Fruit fly (Drosophila melanogaster) whole organism, prepupa: ENCODE data around the gene CG6908.
A peak's percentile ranks its signal among the peaks of the same experiment; 100 is the strongest.

Experiments used
- Blimp-1 ChIP-seq: fragments of 200-800 bp; sonication (Bioruptor generic); optimal IDR thresholded peaks from 3 replicates; lab custom pipeline; 2017; ENCODE audit warnings: missing biosample characterization, missing genetic modification characterization, mild to moderate bottlenecking, moderate library complexity, missing genetic modification reagents
- CG10669 ChIP-seq: fragments of 200-800 bp; sonication (Bioruptor generic); optimal IDR thresholded peaks from 3 replicates; lab custom pipeline; 2018; ENCODE audit warnings: missing biosample characterization, mild to moderate bottlenecking, missing genetic modification characterization, moderate library complexity
- CG11294 ChIP-seq: fragments of 200-800 bp; sonication (Bioruptor generic); IDR thresholded peaks from 2 replicates; pipeline ENCODE4 v1.3.6; 2022; ENCODE audit warnings: missing biosample characterization, missing genetic modification characterization
- CG11762 ChIP-seq: fragments of 200-800 bp; sonication (Bioruptor generic); optimal IDR thresholded peaks from 3 replicates; lab custom pipeline; 2016; ENCODE audit warnings: missing biosample characterization, missing genetic modification characterization; ENCODE audit not compliant: insufficient read depth
- CG11902 ChIP-seq: fragments of 200-800 bp; sonication (Bioruptor generic); optimal IDR thresholded peaks from 3 replicates; lab custom pipeline; 2016; ENCODE audit warnings: missing biosample characterization, missing genetic modification characterization
- CG15336 ChIP-seq: fragments of 200-800 bp; sonication (Bioruptor generic); IDR thresholded peaks from 2 replicates; pipeline ENCODE4 v1.3.6; 2022; ENCODE audit warnings: missing biosample characterization, missing genetic modification characterization
- CG16779 ChIP-seq: fragments of 200-800 bp; sonication (Bioruptor generic); optimal IDR thresholded peaks from 3 replicates; lab custom pipeline; 2017; ENCODE audit warnings: missing biosample characterization, mild to moderate bottlenecking, missing genetic modification characterization
- CG32006 ChIP-seq: fragments of 200-800 bp; sonication (Bioruptor generic); optimal IDR thresholded peaks from 3 replicates; lab custom pipeline; 2017; ENCODE audit warnings: missing biosample characterization, mild to moderate bottlenecking, missing genetic modification characterization
- CG34406 ChIP-seq: fragments of 200-800 bp; sonication (Bioruptor generic); optimal IDR thresholded peaks from 3 replicates; lab custom pipeline; 2016; ENCODE audit warnings: missing biosample characterization, missing genetic modification characterization
- CG3919 ChIP-seq: fragments of 200-800 bp; sonication (Bioruptor generic); optimal IDR thresholded peaks from 3 replicates; lab custom pipeline; 2016; ENCODE audit warnings: missing biosample characterization, missing genetic modification characterization
- CG6163 ChIP-seq: fragments of 200-800 bp; sonication (Bioruptor generic); IDR thresholded peaks from 3 replicates; pipeline ENCODE4 v1.3.6; 2022; ENCODE audit warnings: missing biosample characterization, missing genetic modification characterization
- CG6276 ChIP-seq: fragments of 200-800 bp; sonication (Bioruptor generic); optimal IDR thresholded peaks from 2 replicates; lab custom pipeline; 2017; ENCODE audit warnings: missing biosample characterization, mild to moderate bottlenecking, missing genetic modification characterization
- CG6792 ChIP-seq: fragments of 200-800 bp; sonication (Bioruptor generic); optimal IDR thresholded peaks from 3 replicates; lab custom pipeline; 2016; ENCODE audit warnings: missing biosample characterization, missing genetic modification characterization
- CG6808 ChIP-seq: fragments of 200-800 bp; sonication (Bioruptor generic); optimal IDR thresholded peaks from 3 replicates; lab custom pipeline; 2017; ENCODE audit warnings: missing biosample characterization, missing genetic modification characterization, mild to moderate bottlenecking, moderate library complexity, missing genetic modification reagents
- CG6854 ChIP-seq: fragments of 200-800 bp; sonication (Bioruptor generic); optimal IDR thresholded peaks from 2 replicates; lab custom pipeline; 2017; ENCODE audit warnings: missing biosample characterization, mild to moderate bottlenecking, missing genetic modification characterization
- CG8119 ChIP-seq: fragments of 200-800 bp; sonication (Bioruptor generic); IDR thresholded peaks from 3 replicates; pipeline ENCODE4 v1.3.6; 2022; ENCODE audit warnings: missing biosample characterization, missing genetic modification characterization
- CG8319 ChIP-seq: fragments of 200-800 bp; sonication (Bioruptor generic); optimal IDR thresholded peaks from 3 replicates; lab custom pipeline; 2016; ENCODE audit warnings: missing biosample characterization, missing genetic modification characterization
- Eip75B ChIP-seq: fragments of 200-800 bp; sonication (Bioruptor generic); optimal IDR thresholded peaks from 3 replicates; lab custom pipeline; 2016; ENCODE audit warnings: missing biosample characterization, missing genetic modification characterization
- Eip78C ChIP-seq: fragments of 200-800 bp; sonication (Bioruptor generic); peaks from one replicate; lab custom pipeline; 2016; ENCODE audit warnings: missing biosample characterization, missing genetic modification characterization
- Eip93F ChIP-seq: fragments of 200-800 bp; sonication (Bioruptor generic); optimal IDR thresholded peaks from 2 replicates; lab custom pipeline; 2016; ENCODE audit warnings: missing biosample characterization, mild to moderate bottlenecking, missing genetic modification characterization
- Ets21C ChIP-seq: fragments of 200-800 bp; sonication (Bioruptor generic); optimal IDR thresholded peaks from 3 replicates; lab custom pipeline; 2016; ENCODE audit warnings: missing biosample characterization, missing genetic modification characterization
- Ets96B ChIP-seq: fragments of 200-800 bp; optimal IDR thresholded peaks from 2 replicates; lab custom pipeline; 2019; ENCODE audit warnings: missing biosample characterization, mild to moderate bottlenecking, missing genetic modification characterization, moderate library complexity
- Gug ChIP-seq: fragments of 200-800 bp; sonication (Bioruptor generic); IDR thresholded peaks from 2 replicates; pipeline ENCODE4 v1.3.6; 2022; ENCODE audit warnings: missing biosample characterization, missing genetic modification characterization
- Hr39 ChIP-seq: fragments of 200-800 bp; sonication (Bioruptor generic); optimal IDR thresholded peaks from 2 replicates; lab custom pipeline; 2016; ENCODE audit warnings: missing biosample characterization, missing genetic modification characterization
- Hr4 ChIP-seq: fragments of 200-800 bp; sonication (Bioruptor generic); optimal IDR thresholded peaks from 3 replicates; lab custom pipeline; 2016; ENCODE audit warnings: missing biosample characterization, missing genetic modification characterization
- Met ChIP-seq: fragments of 200-800 bp; sonication (Bioruptor generic); optimal IDR thresholded peaks from 3 replicates; lab custom pipeline; 2016; ENCODE audit warnings: missing biosample characterization, missing genetic modification characterization
- OdsH ChIP-seq: fragments of 200-800 bp; sonication (Bioruptor generic); optimal IDR thresholded peaks from 3 replicates; lab custom pipeline; 2016; ENCODE audit warnings: missing biosample characterization, missing genetic modification characterization
- Smox ChIP-seq: fragments of 200-800 bp; sonication (Bioruptor generic); optimal IDR thresholded peaks from 3 replicates; lab custom pipeline; 2016; ENCODE audit warnings: missing biosample characterization, missing genetic modification characterization
- Sox15 ChIP-seq: fragments of 200-800 bp; sonication (Bioruptor generic); optimal IDR thresholded peaks from 3 replicates; lab custom pipeline; 2016; ENCODE audit warnings: missing biosample characterization, missing genetic modification characterization
- acj6 ChIP-seq: fragments of 200-800 bp; sonication (Bioruptor generic); optimal IDR thresholded peaks from 3 replicates; lab custom pipeline; 2016; ENCODE audit warnings: missing biosample characterization, missing genetic modification characterization
- cyc ChIP-seq: fragments of 200-800 bp; sonication (Bioruptor generic); optimal IDR thresholded peaks from 3 replicates; lab custom pipeline; 2016; ENCODE audit warnings: missing biosample characterization, missing genetic modification characterization
- dac ChIP-seq: fragments of 200-800 bp; sonication (Bioruptor generic); optimal IDR thresholded peaks from 2 replicates; lab custom pipeline; 2017; ENCODE audit warnings: missing biosample characterization, mild to moderate bottlenecking, missing genetic modification characterization
- dsx ChIP-seq: fragments of 200-800 bp; optimal IDR thresholded peaks from 3 replicates; lab custom pipeline; 2019; ENCODE audit warnings: missing biosample characterization, mild to moderate bottlenecking, missing genetic modification characterization, moderate library complexity; ENCODE audit not compliant: poor library complexity, severe bottlenecking
- esn ChIP-seq: fragments of 200-800 bp; sonication (Bioruptor generic); optimal IDR thresholded peaks from 2 replicates; lab custom pipeline; 2016; ENCODE audit warnings: missing biosample characterization, mild to moderate bottlenecking, missing genetic modification characterization, moderate library complexity
- fd59A ChIP-seq: fragments of 200-800 bp; sonication (Bioruptor generic); optimal IDR thresholded peaks from 2 replicates; lab custom pipeline; 2017; ENCODE audit warnings: missing biosample characterization, mild to moderate bottlenecking, missing genetic modification characterization, missing genetic modification reagents
- fd85E ChIP-seq: fragments of 200-800 bp; sonication (Bioruptor generic); optimal IDR thresholded peaks from 3 replicates; lab custom pipeline; 2016; ENCODE audit warnings: missing biosample characterization, missing genetic modification characterization
- pdm3 ChIP-seq: fragments of 200-800 bp; sonication (Bioruptor generic); optimal IDR thresholded peaks from 3 replicates; lab custom pipeline; 2016; ENCODE audit warnings: missing biosample characterization, missing genetic modification characterization
- ss ChIP-seq, 2 experiments: fragments of 200-800 bp; sonication (Bioruptor generic); optimal IDR thresholded peaks; 2 replicates in 1 of 2; 3 replicates in 1 of 2; lab custom pipeline; 2017 to 2018; ENCODE audit warnings: mild to moderate bottlenecking in 2 of 2, missing biosample characterization in 2 of 2, missing genetic modification characterization in 2 of 2, moderate library complexity in 1 of 2

Gene CG6908

dm6 chr3R:11700314-11700713, 10.5 kb upstream of the CG6908 start, which contains the start of gene CG14718:
TSS of gene CG14718 (plus strand) at chr3R:11700614.
- TF ChIP-seq CG6792 (GFP tag; lab: Kevin White, UChicago) (no peak), CG6808 (no peak), dac (no peak), pdm3 (GFP tag; lab: Kevin White, UChicago) (no peak), OdsH (GFP tag; lab: Kevin White, UChicago) (no peak), fd59A (GFP tag; lab: Kevin White, UChicago) (no peak), Eip75B (GFP tag; lab: Kevin White, UChicago) (no peak), Met (no peak), esn (no peak), CG11762 (GFP tag; lab: Kevin White, UChicago) (no peak), Blimp-1 (GFP tag; lab: Kevin White, UChicago) (no peak), acj6 (GFP tag; lab: Kevin White, UChicago) (no peak), cyc (GFP tag; lab: Kevin White, UChicago) (no peak), ss (GFP tag; optimal IDR thresholded peaks at IDR 0.05; lab: Kevin White, UChicago) (no peak), CG10669 (GFP tag; lab: Kevin White, UChicago) (no peak), CG16779 (tag; lab: Kevin White, UChicago) (no peak), CG11902 (GFP tag; lab: Kevin White, UChicago) (no peak), Sox15 (no peak), Eip93F (GFP tag; lab: Kevin White, UChicago) (no peak)

DNA sequence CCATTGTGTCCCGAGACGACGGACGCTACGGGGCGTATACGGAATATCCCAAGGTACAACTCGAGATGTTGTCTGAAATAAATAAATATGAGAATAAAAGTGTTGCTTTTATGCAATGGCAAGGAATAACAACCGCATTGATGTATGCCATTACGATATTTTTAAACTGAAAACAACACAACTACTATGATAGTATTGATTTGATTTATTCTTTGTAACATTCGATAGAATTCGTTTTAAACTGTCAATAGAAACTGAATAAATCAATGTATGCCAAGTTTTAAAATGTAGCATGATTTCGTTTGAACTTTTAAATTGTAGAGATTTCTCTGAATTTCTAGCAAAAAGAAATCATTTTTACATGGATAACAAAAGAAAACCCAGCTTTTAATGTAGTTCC, 6.4 kb upstream of the CG6908 start, which contains the start of gene CG14717:
Gene CG14717, plus strand, starts transcription at position 301 of the 400 bp plus-strand sequence.
- TF ChIP-seq CG6792 (GFP tag; lab: Kevin White, UChicago) = no peak
- no peak for TF ChIP-seq Ets21C (GFP tag; lab: Kevin White, UChicago)
- no peak for TF ChIP-seq CG11294
- TF ChIP-seq CG6854 (GFP tag; lab: Kevin White, UChicago) = no peak
- TF ChIP-seq Gug (GFP tag; lab: Robert Waterston, UW) = no peak
- no peak for TF ChIP-seq CG11762 (GFP tag; lab: Kevin White, UChicago)
- TF ChIP-seq CG3919 (GFP tag; lab: Kevin White, UChicago) = no peak
- TF ChIP-seq CG8119 (GFP tag; lab: Robert Waterston, UW) = no peak

DNA sequence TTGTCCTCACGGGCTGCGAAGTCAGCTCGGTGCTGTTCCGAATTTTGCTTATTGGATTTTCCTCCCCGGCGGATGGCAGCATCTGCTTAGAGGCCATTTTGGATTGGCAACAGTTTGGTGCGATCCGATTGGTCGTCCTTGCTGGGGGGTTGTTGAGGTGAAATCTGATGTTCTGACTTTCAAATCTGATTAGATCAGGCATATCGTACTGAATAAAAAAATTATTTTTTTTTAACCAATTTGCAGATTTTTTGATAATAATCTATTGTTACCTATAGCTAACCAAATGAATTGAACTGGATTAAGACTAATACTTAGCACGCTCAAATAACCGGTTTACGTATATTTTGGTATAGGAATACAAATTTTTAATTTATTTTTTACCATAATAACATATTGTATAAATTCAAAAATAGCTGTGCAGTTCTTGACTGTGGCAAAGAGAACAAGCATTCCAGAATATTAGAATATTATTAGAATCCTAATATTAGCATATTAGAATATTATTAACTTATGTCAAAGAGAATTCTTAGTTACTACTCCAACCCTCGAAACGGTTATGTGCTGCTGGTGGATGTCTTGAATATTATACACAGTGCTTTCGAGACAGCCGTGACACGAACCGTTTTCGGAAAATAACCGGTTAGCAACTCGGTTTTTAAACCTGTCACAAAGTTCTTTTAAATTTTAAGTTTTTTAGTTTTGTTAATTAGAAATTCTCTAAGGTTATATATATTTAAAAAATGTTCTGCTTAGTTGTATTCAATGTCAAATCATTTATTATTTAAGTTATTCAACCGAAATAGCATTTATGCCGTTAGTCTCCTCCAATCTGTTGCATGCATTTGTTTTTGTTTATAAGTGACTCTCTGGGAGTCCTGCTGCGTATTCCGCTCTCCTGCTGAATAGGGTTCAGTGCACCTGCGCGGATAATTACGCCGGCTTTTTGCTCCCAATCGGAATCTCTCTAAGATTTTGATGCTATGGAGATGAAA, 4.8 kb upstream of the CG6908 start, which contains the start of gene Fer3:
Gene Fer3, minus strand, starts transcription at position 1 of the 995 bp plus-strand sequence.
- TF ChIP-seq Hr39 (GFP tag; lab: Kevin White, UChicago) = no peak
- TF ChIP-seq CG34406 (GFP tag; lab: Kevin White, UChicago) = no peak
- TF ChIP-seq dsx (GFP tag; lab: Kevin White, UChicago) = no peak
- no peak for TF ChIP-seq CG8119 (GFP tag; lab: Robert Waterston, UW)
- TF ChIP-seq CG11294 = 0 out of 2 replicates have a peak, but pooled peaks have one; percentile 5
- no peak for TF ChIP-seq esn
- peak; percentile 75 for TF ChIP-seq CG10669 (GFP tag; lab: Kevin White, UChicago)
- TF ChIP-seq Ets96B (tag; lab: Kevin White, UChicago) = no peak
- TF ChIP-seq fd85E (GFP tag; lab: Kevin White, UChicago) = no peak
- TF ChIP-seq Hr4 (GFP tag; lab: Kevin White, UChicago) = no peak
- TF ChIP-seq Gug (GFP tag; lab: Robert Waterston, UW) = no peak
- no peak for TF ChIP-seq CG6163
- TF ChIP-seq Eip78C (GFP tag; lab: Kevin White, UChicago) = peak; percentile 77
- no peak for TF ChIP-seq CG32006 (GFP tag; lab: Kevin White, UChicago)
- no peak for TF ChIP-seq CG6276 (GFP tag; lab: Kevin White, UChicago)
- TF ChIP-seq CG6854 (GFP tag; lab: Kevin White, UChicago) = no peak
- TF ChIP-seq Sox15 = no peak
- no peak for TF ChIP-seq CG8319 (GFP tag; lab: Kevin White, UChicago)
- TF ChIP-seq fd59A (GFP tag; lab: Kevin White, UChicago) = no peak
- no peak for TF ChIP-seq Smox (GFP tag; lab: Kevin White, UChicago)
- TF ChIP-seq Blimp-1 (GFP tag; lab: Kevin White, UChicago) = no peak
- TF ChIP-seq dac = no peak
- TF ChIP-seq CG15336 = no peak
- TF ChIP-seq OdsH (GFP tag; lab: Kevin White, UChicago) = no peak
